Worm (Caenorhabditis elegans): Measurements from ENCODE around the gene C15C8.7.

- TF ChIP-seq unc-62 (GFP tag; optimal IDR thresholded peaks at IDR 0.05): no peak
- TF ChIP-seq elt-3 (tag; optimal IDR thresholded peaks at IDR 0.05): no peak
Measured at ce11 chrV:12701613-12702012, 43.2 kb downstream of the C15C8.7 start.
